Fruit fly (Drosophila melanogaster) whole organism: ENCODE results near the gene CG9691.

Source experiments
- CG8478 ChIP-seq: fragments of >200 bp; optimal IDR thresholded peaks from 2 replicates; lab custom pipeline; 2018; ENCODE audit warnings: inconsistent platforms
- psq ChIP-seq: fragments of >200 bp; optimal IDR thresholded peaks from 2 replicates; lab custom pipeline; 2017

DNA sequence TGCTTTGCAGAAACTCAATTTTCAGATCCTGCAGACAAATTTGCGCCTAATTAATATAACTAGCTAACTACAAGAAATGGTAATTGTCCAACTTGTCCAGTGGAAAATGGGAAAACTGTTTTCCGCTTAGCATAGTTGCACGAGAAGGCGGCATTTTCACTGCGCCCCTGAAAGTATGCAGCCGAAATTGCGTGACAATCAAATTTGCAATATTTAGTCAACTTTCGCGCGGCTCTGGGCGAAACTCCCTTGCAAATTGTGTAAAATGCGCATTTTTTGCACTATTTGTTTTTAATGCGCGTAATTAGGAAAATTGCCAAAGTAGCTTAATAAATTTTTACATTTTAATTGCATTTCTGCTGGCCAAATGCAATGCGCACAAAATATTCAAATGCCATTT lies 5.4 kb downstream of the CG9691 start:
- TF ChIP-seq CG8478 (lab: Kevin White, UChicago) (no peak), psq (lab: Kevin White, UChicago) (no peak)
